Fruit fly (Drosophila melanogaster) whole organism, prepupa: ENCODE measurements around the gene Vm26Ac.

Source experiments
- Blimp-1 ChIP-seq: fragments of 200-800 bp; sonication (Bioruptor generic); optimal IDR thresholded peaks from 3 replicates; lab custom pipeline; 2017; ENCODE audit warnings: missing biosample characterization, missing genetic modification characterization, mild to moderate bottlenecking, moderate library complexity, missing genetic modification reagents
- CG10631 ChIP-seq: fragments of 200-800 bp; sonication (Bioruptor generic); optimal IDR thresholded peaks from 2 replicates; lab custom pipeline; 2016; ENCODE audit warnings: missing biosample characterization, missing genetic modification characterization
- CG10669 ChIP-seq: fragments of 200-800 bp; sonication (Bioruptor generic); optimal IDR thresholded peaks from 3 replicates; lab custom pipeline; 2018; ENCODE audit warnings: missing biosample characterization, mild to moderate bottlenecking, missing genetic modification characterization, moderate library complexity
- CG11294 ChIP-seq: fragments of 200-800 bp; sonication (Bioruptor generic); IDR thresholded peaks from 2 replicates; pipeline ENCODE4 v1.3.6; 2022; ENCODE audit warnings: missing biosample characterization, missing genetic modification characterization
- CG11762 ChIP-seq: fragments of 200-800 bp; sonication (Bioruptor generic); optimal IDR thresholded peaks from 3 replicates; lab custom pipeline; 2016; ENCODE audit warnings: missing biosample characterization, missing genetic modification characterization; ENCODE audit not compliant: insufficient read depth
- CG11902 ChIP-seq: fragments of 200-800 bp; sonication (Bioruptor generic); optimal IDR thresholded peaks from 3 replicates; lab custom pipeline; 2016; ENCODE audit warnings: missing biosample characterization, missing genetic modification characterization
- CG15336 ChIP-seq: fragments of 200-800 bp; sonication (Bioruptor generic); IDR thresholded peaks from 2 replicates; pipeline ENCODE4 v1.3.6; 2022; ENCODE audit warnings: missing biosample characterization, missing genetic modification characterization
- CG16779 ChIP-seq: fragments of 200-800 bp; sonication (Bioruptor generic); optimal IDR thresholded peaks from 3 replicates; lab custom pipeline; 2017; ENCODE audit warnings: missing biosample characterization, mild to moderate bottlenecking, missing genetic modification characterization
- CG3032 ChIP-seq: fragments of 200-800 bp; optimal IDR thresholded peaks from 2 replicates; lab custom pipeline; 2019; ENCODE audit warnings: missing biosample characterization, mild to moderate bottlenecking, missing genetic modification characterization, moderate library complexity
- CG31627 ChIP-seq: fragments of 200-800 bp; sonication (Bioruptor generic); optimal IDR thresholded peaks from 3 replicates; lab custom pipeline; 2016; ENCODE audit warnings: missing biosample characterization, missing genetic modification characterization
- CG32006 ChIP-seq: fragments of 200-800 bp; sonication (Bioruptor generic); optimal IDR thresholded peaks from 3 replicates; lab custom pipeline; 2017; ENCODE audit warnings: missing biosample characterization, mild to moderate bottlenecking, missing genetic modification characterization
- CG4318 ChIP-seq: fragments of 200-800 bp; sonication (Bioruptor generic); optimal IDR thresholded peaks from 3 replicates; lab custom pipeline; 2017; ENCODE audit warnings: missing biosample characterization, mild to moderate bottlenecking, missing genetic modification characterization
- CG6163 ChIP-seq: fragments of 200-800 bp; sonication (Bioruptor generic); IDR thresholded peaks from 3 replicates; pipeline ENCODE4 v1.3.6; 2022; ENCODE audit warnings: missing biosample characterization, missing genetic modification characterization
- CG6276 ChIP-seq: fragments of 200-800 bp; sonication (Bioruptor generic); optimal IDR thresholded peaks from 2 replicates; lab custom pipeline; 2017; ENCODE audit warnings: missing biosample characterization, mild to moderate bottlenecking, missing genetic modification characterization
- CG6792 ChIP-seq: fragments of 200-800 bp; sonication (Bioruptor generic); optimal IDR thresholded peaks from 3 replicates; lab custom pipeline; 2016; ENCODE audit warnings: missing biosample characterization, missing genetic modification characterization
- CG6808 ChIP-seq: fragments of 200-800 bp; sonication (Bioruptor generic); optimal IDR thresholded peaks from 3 replicates; lab custom pipeline; 2017; ENCODE audit warnings: missing biosample characterization, missing genetic modification characterization, mild to moderate bottlenecking, moderate library complexity, missing genetic modification reagents
- CG6854 ChIP-seq: fragments of 200-800 bp; sonication (Bioruptor generic); optimal IDR thresholded peaks from 2 replicates; lab custom pipeline; 2017; ENCODE audit warnings: missing biosample characterization, mild to moderate bottlenecking, missing genetic modification characterization
- CG8119 ChIP-seq: fragments of 200-800 bp; sonication (Bioruptor generic); IDR thresholded peaks from 3 replicates; pipeline ENCODE4 v1.3.6; 2022; ENCODE audit warnings: missing biosample characterization, missing genetic modification characterization
- CG8319 ChIP-seq: fragments of 200-800 bp; sonication (Bioruptor generic); optimal IDR thresholded peaks from 3 replicates; lab custom pipeline; 2016; ENCODE audit warnings: missing biosample characterization, missing genetic modification characterization
- CG8632 ChIP-seq: fragments of 200-800 bp; sonication (Bioruptor generic); optimal IDR thresholded peaks from 3 replicates; lab custom pipeline; 2016; ENCODE audit warnings: missing biosample characterization, missing genetic modification characterization
- CG9139 ChIP-seq: fragments of 200-800 bp; sonication (Bioruptor generic); optimal IDR thresholded peaks from 3 replicates; lab custom pipeline; 2017; ENCODE audit warnings: missing biosample characterization, mild to moderate bottlenecking, missing genetic modification characterization
- Eip75B ChIP-seq: fragments of 200-800 bp; sonication (Bioruptor generic); optimal IDR thresholded peaks from 3 replicates; lab custom pipeline; 2016; ENCODE audit warnings: missing biosample characterization, missing genetic modification characterization
- Eip78C ChIP-seq: fragments of 200-800 bp; sonication (Bioruptor generic); peaks from one replicate; lab custom pipeline; 2016; ENCODE audit warnings: missing biosample characterization, missing genetic modification characterization
- Eip93F ChIP-seq: fragments of 200-800 bp; sonication (Bioruptor generic); optimal IDR thresholded peaks from 2 replicates; lab custom pipeline; 2016; ENCODE audit warnings: missing biosample characterization, mild to moderate bottlenecking, missing genetic modification characterization
- Ets21C ChIP-seq: fragments of 200-800 bp; sonication (Bioruptor generic); optimal IDR thresholded peaks from 3 replicates; lab custom pipeline; 2016; ENCODE audit warnings: missing biosample characterization, missing genetic modification characterization
- Ets96B ChIP-seq: fragments of 200-800 bp; optimal IDR thresholded peaks from 2 replicates; lab custom pipeline; 2019; ENCODE audit warnings: missing biosample characterization, mild to moderate bottlenecking, missing genetic modification characterization, moderate library complexity
- Hr38 ChIP-seq: sonication (Bioruptor generic); optimal IDR thresholded peaks from 2 replicates; lab custom pipeline; 2016; ENCODE audit warnings: missing biosample characterization, missing genetic modification characterization
- Hr39 ChIP-seq: fragments of 200-800 bp; sonication (Bioruptor generic); optimal IDR thresholded peaks from 2 replicates; lab custom pipeline; 2016; ENCODE audit warnings: missing biosample characterization, missing genetic modification characterization
- Hr4 ChIP-seq: fragments of 200-800 bp; sonication (Bioruptor generic); optimal IDR thresholded peaks from 3 replicates; lab custom pipeline; 2016; ENCODE audit warnings: missing biosample characterization, missing genetic modification characterization
- Lpt ChIP-seq: fragments of 200-800 bp; sonication (Bioruptor generic); optimal IDR thresholded peaks from 3 replicates; lab custom pipeline; 2016; ENCODE audit warnings: missing biosample characterization, missing genetic modification characterization
- Met ChIP-seq: fragments of 200-800 bp; sonication (Bioruptor generic); optimal IDR thresholded peaks from 3 replicates; lab custom pipeline; 2016; ENCODE audit warnings: missing biosample characterization, missing genetic modification characterization
- OdsH ChIP-seq: fragments of 200-800 bp; sonication (Bioruptor generic); optimal IDR thresholded peaks from 3 replicates; lab custom pipeline; 2016; ENCODE audit warnings: missing biosample characterization, missing genetic modification characterization
- Smox ChIP-seq: fragments of 200-800 bp; sonication (Bioruptor generic); optimal IDR thresholded peaks from 3 replicates; lab custom pipeline; 2016; ENCODE audit warnings: missing biosample characterization, missing genetic modification characterization
- Sox102F ChIP-seq: fragments of 200-800 bp; sonication (Bioruptor generic); optimal IDR thresholded peaks from 2 replicates; lab custom pipeline; 2016; ENCODE audit warnings: missing biosample characterization, mild to moderate bottlenecking, missing genetic modification characterization
- Sox14 ChIP-seq: fragments of 200-800 bp; sonication (Bioruptor generic); optimal IDR thresholded peaks from 3 replicates; lab custom pipeline; 2016; ENCODE audit warnings: missing biosample characterization, missing genetic modification characterization
- Sox15 ChIP-seq: fragments of 200-800 bp; sonication (Bioruptor generic); optimal IDR thresholded peaks from 3 replicates; lab custom pipeline; 2016; ENCODE audit warnings: missing biosample characterization, missing genetic modification characterization
- achi ChIP-seq: fragments of 200-800 bp; sonication (Bioruptor generic); optimal IDR thresholded peaks from 3 replicates; lab custom pipeline; 2016; ENCODE audit warnings: missing biosample characterization, missing genetic modification characterization
- cyc ChIP-seq: fragments of 200-800 bp; sonication (Bioruptor generic); optimal IDR thresholded peaks from 3 replicates; lab custom pipeline; 2016; ENCODE audit warnings: missing biosample characterization, missing genetic modification characterization
- dsx ChIP-seq: fragments of 200-800 bp; optimal IDR thresholded peaks from 3 replicates; lab custom pipeline; 2019; ENCODE audit warnings: missing biosample characterization, mild to moderate bottlenecking, missing genetic modification characterization, moderate library complexity; ENCODE audit not compliant: poor library complexity, severe bottlenecking
- esn ChIP-seq: fragments of 200-800 bp; sonication (Bioruptor generic); optimal IDR thresholded peaks from 2 replicates; lab custom pipeline; 2016; ENCODE audit warnings: missing biosample characterization, mild to moderate bottlenecking, missing genetic modification characterization, moderate library complexity
- fkh ChIP-seq: fragments of 200-800 bp; sonication (Bioruptor generic); optimal IDR thresholded peaks from 3 replicates; lab custom pipeline; 2017; ENCODE audit warnings: missing biosample characterization, mild to moderate bottlenecking, missing genetic modification characterization, moderate library complexity
- pdm3 ChIP-seq: fragments of 200-800 bp; sonication (Bioruptor generic); optimal IDR thresholded peaks from 3 replicates; lab custom pipeline; 2016; ENCODE audit warnings: missing biosample characterization, missing genetic modification characterization
- salr ChIP-seq, 2 experiments: fragments of 200-800 bp; sonication (Bioruptor generic); optimal IDR thresholded peaks; 3 replicates each; lab custom pipeline; 2016 to 2018; ENCODE audit warnings: missing biosample characterization in 2 of 2, missing genetic modification characterization in 2 of 2, mild to moderate bottlenecking in 1 of 2
- spab ChIP-seq: fragments of 200-800 bp; sonication (Bioruptor generic); optimal IDR thresholded peaks from 2 replicates; lab custom pipeline; 2017; ENCODE audit warnings: missing biosample characterization, mild to moderate bottlenecking, missing genetic modification characterization, missing genetic modification reagents
- ss ChIP-seq, 2 experiments: fragments of 200-800 bp; sonication (Bioruptor generic); optimal IDR thresholded peaks; 2 replicates in 1 of 2; 3 replicates in 1 of 2; lab custom pipeline; 2017 to 2018; ENCODE audit warnings: mild to moderate bottlenecking in 2 of 2, missing biosample characterization in 2 of 2, missing genetic modification characterization in 2 of 2, moderate library complexity in 1 of 2
- svp ChIP-seq: fragments of 200-800 bp; sonication (Bioruptor generic); peaks from one replicate; lab custom pipeline; 2016; ENCODE audit warnings: missing biosample characterization, missing genetic modification characterization
- vri ChIP-seq: fragments of 200-800 bp; sonication (Bioruptor generic); optimal IDR thresholded peaks from 3 replicates; lab custom pipeline; 2016; ENCODE audit warnings: missing biosample characterization, mild to moderate bottlenecking, missing genetic modification characterization

Vm26Ac gene

DNA sequence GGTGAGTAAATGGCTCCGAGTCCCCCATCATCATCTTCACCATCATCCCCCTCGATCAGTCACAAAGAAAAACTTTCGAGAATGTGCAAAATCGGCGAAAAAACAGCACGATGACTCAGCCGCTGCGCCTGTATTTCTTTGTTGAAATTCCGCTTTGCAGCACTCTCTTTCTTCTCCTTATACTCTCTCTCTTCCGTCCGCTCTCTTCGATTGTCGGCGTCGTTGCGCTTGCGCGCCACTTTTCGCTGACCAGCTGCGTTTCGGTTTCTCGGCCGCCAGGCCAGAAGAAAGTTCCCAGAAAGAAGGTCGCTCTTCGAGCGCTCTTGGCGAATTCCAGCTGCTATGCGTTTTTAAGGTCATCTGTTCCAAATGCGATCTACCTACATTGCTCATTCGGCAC, 24.8 kb upstream of the Vm26Ac start:
- no peak for TF ChIP-seq CG8632 (GFP tag; lab: Kevin White, UChicago)
- no peak for TF ChIP-seq cyc (GFP tag; lab: Kevin White, UChicago)
- peak; percentile 55 for TF ChIP-seq Sox14 (GFP tag; lab: Kevin White, UChicago)
- TF ChIP-seq Smox (GFP tag; lab: Kevin White, UChicago), result no peak
- TF ChIP-seq CG11294, result no peak
- peak; percentile 35 for TF ChIP-seq svp (GFP tag; lab: Kevin White, UChicago)
- TF ChIP-seq Hr4, result no peak
- TF ChIP-seq CG10631 (GFP tag; lab: Kevin White, UChicago), result no peak
- peak; percentile 2 for TF ChIP-seq CG6854 (GFP tag; lab: Kevin White, UChicago)
- no peak for TF ChIP-seq Sox15 (GFP tag; lab: Kevin White, UChicago)
- TF ChIP-seq spab, result no peak
- TF ChIP-seq dsx (GFP tag; lab: Kevin White, UChicago), result no peak
- no peak for TF ChIP-seq pdm3
- no peak for TF ChIP-seq CG9139 (GFP tag; lab: Kevin White, UChicago)
- TF ChIP-seq Hr39 (GFP tag; lab: Kevin White, UChicago), result no peak
- no peak for TF ChIP-seq Hr38
- TF ChIP-seq Eip75B, result peak; percentile 7
- TF ChIP-seq CG32006 (GFP tag; lab: Kevin White, UChicago), result no peak
- no peak for TF ChIP-seq Eip93F (GFP tag; lab: Kevin White, UChicago)
- no peak for TF ChIP-seq achi (GFP tag; lab: Kevin White, UChicago)
- no peak for TF ChIP-seq CG8319 (GFP tag; lab: Kevin White, UChicago)
- TF ChIP-seq CG6792 (GFP tag; lab: Kevin White, UChicago), result no peak
- TF ChIP-seq Blimp-1 (GFP tag; lab: Kevin White, UChicago), result peak; percentile 20
- no peak for TF ChIP-seq CG6163 (GFP tag; lab: Robert Waterston, UW)
- no peak for TF ChIP-seq vri (GFP tag; lab: Kevin White, UChicago)
- no peak for TF ChIP-seq esn (GFP tag; lab: Kevin White, UChicago)
- no peak for TF ChIP-seq fkh (GFP tag; lab: Kevin White, UChicago)
- TF ChIP-seq Ets96B (tag; lab: Kevin White, UChicago), result no peak

DNA sequence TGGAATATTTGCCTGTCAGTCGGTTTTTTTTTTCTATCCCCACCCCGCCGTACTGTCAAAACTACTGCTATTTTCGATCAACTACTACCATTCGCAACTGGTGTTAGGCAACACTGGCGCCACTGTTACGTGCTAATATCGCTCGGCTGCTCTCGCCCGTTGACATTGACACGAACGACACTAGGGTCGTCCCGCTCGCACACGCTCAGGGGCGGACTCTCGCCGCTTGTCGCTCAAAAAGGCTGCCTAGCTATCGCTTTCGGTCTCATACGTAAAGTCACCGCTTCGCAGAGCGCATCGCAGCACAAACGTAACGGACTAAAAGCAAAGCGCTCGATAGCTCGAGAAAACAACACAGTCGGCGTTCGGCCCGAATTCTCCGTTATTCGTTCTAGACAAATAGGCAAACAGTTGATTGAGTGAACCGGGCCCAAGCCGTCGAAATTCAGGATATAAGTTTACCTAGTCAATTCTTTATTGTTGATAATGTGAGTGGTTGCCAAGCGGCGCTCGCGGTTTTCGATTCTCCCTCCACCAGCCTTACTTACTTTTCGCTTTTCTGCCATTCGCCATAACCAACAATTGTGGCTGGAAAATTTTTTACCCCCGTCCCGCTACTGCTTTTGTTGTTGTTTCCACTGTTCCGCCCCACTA, 24.0 kb upstream of the Vm26Ac start:
- no peak for TF ChIP-seq Sox102F (GFP tag; lab: Kevin White, UChicago)
- no peak for TF ChIP-seq CG8119 (GFP tag; lab: Robert Waterston, UW)
- TF ChIP-seq Ets96B (tag; lab: Kevin White, UChicago), result peak; percentile 29
- peak; percentile 51 for TF ChIP-seq Sox14 (GFP tag; lab: Kevin White, UChicago)
- no peak for TF ChIP-seq CG11762
- peak; percentile 28 for TF ChIP-seq CG6808
- peak; percentile 14 for TF ChIP-seq Hr4
- TF ChIP-seq salr (GFP tag; optimal IDR thresholded peaks at IDR 0.05; lab: Kevin White, UChicago), result peak in 1 of 2 experiments; percentile 16
- TF ChIP-seq OdsH (GFP tag; lab: Kevin White, UChicago), result peak; percentile 23
- TF ChIP-seq CG6163 (GFP tag; lab: Robert Waterston, UW), result no peak
- peak; percentile 2 for TF ChIP-seq CG6792 (GFP tag; lab: Kevin White, UChicago)
- no peak for TF ChIP-seq Hr38
- peak; percentile 24 for TF ChIP-seq CG16779 (tag; lab: Kevin White, UChicago)
- no peak for TF ChIP-seq CG3032 (tag; lab: Kevin White, UChicago)
- peak; percentile 22 for TF ChIP-seq Smox (GFP tag; lab: Kevin White, UChicago)
- TF ChIP-seq vri (GFP tag; lab: Kevin White, UChicago), result peak; percentile 92
- no peak for TF ChIP-seq CG6276 (GFP tag; lab: Kevin White, UChicago)
- peak; percentile 72 for TF ChIP-seq fkh (GFP tag; lab: Kevin White, UChicago)
- TF ChIP-seq CG11902 (GFP tag; lab: Kevin White, UChicago), result peak; percentile 53
- TF ChIP-seq ss (GFP tag; optimal IDR thresholded peaks at IDR 0.05; lab: Kevin White, UChicago), result peak; percentile 14 to 57
- TF ChIP-seq CG15336, result no peak
- TF ChIP-seq Ets21C (GFP tag; lab: Kevin White, UChicago), result no peak
- peak; percentile 86 for TF ChIP-seq Eip78C
- peak; percentile 34 for TF ChIP-seq cyc (GFP tag; lab: Kevin White, UChicago)
- TF ChIP-seq Blimp-1 (GFP tag; lab: Kevin White, UChicago), result no peak
- no peak for TF ChIP-seq CG4318
- peak; percentile 4 for TF ChIP-seq CG10669 (GFP tag; lab: Kevin White, UChicago)
- TF ChIP-seq pdm3, result peak; percentile 25
- TF ChIP-seq Lpt, result peak; percentile 2
- peak; percentile 22 for TF ChIP-seq Met (GFP tag; lab: Kevin White, UChicago)
- peak; percentile 92 for TF ChIP-seq svp (GFP tag; lab: Kevin White, UChicago)
- no peak for TF ChIP-seq CG8632 (GFP tag; lab: Kevin White, UChicago)
- peak; percentile 95 for TF ChIP-seq achi (GFP tag; lab: Kevin White, UChicago)
- no peak for TF ChIP-seq CG31627
